Fruit fly (Drosophila melanogaster): ENCODE results near the gene nac.

The nac gene

dm6 chr3R:8313038-8313437 is 9.2 kb upstream of the nac start, which contains the start of gene CG7483 (continued):
- peak; percentile 56 for TF ChIP-seq sd (tag; optimal IDR thresholded peaks at IDR 0.05)
- no peak for TF ChIP-seq row (GFP tag; IDR thresholded peaks at IDR 0.05)
- peak; percentile 52; the same call in 1 of the 3 replicates for TF ChIP-seq CG34422 (GFP tag; IDR thresholded peaks at IDR 0.05)
- peak in 1 of 2 experiments; percentile 30 for TF ChIP-seq insv (GFP tag; optimal IDR thresholded peaks at IDR 0.05)
- no peak for TF ChIP-seq CG12391 (tag; optimal IDR thresholded peaks at IDR 0.05)
- TF ChIP-seq CG11504 (tag; optimal IDR thresholded peaks at IDR 0.05) = peak; percentile 86
- no peak; the same call in 1 of the 2 replicates for TF ChIP-seq Rfx (GFP tag; IDR thresholded peaks at IDR 0.05)
- TF ChIP-seq Jarid2 (GFP tag; optimal IDR thresholded peaks at IDR 0.05) = no peak
- no peak for TF ChIP-seq CG1832 (GFP tag; optimal IDR thresholded peaks at IDR 0.05)
- peak; percentile 78 for TF ChIP-seq knrl (GFP tag; IDR thresholded peaks at IDR 0.05; ENCODE audit: partially characterized antibody)
- TF ChIP-seq CG16779 (GFP tag; IDR thresholded peaks at IDR 0.05) = no peak
- no peak for TF ChIP-seq CG12299 (tag; optimal IDR thresholded peaks at IDR 0.05)
- no peak for TF ChIP-seq H15 (GFP tag; IDR thresholded peaks at IDR 0.05)
- TF ChIP-seq inv (GFP tag; IDR thresholded peaks at IDR 0.05; ENCODE audit: partially characterized antibody) = peak; percentile 59
- TF ChIP-seq CG15011 (GFP tag; optimal IDR thresholded peaks at IDR 0.05) = no peak
- no peak for TF ChIP-seq repo (GFP tag; optimal IDR thresholded peaks at IDR 0.05)
- peak; percentile 64 for TF ChIP-seq Med (GFP tag)
- peak; percentile 34 for TF ChIP-seq Sin3A (optimal IDR thresholded peaks at IDR 0.05)
- no peak for TF ChIP-seq danr (GFP tag; IDR thresholded peaks at IDR 0.05)
- TF ChIP-seq CG31441 (GFP tag; IDR thresholded peaks at IDR 0.05) = 0 out of 2 replicates have a peak, but pooled peaks have one; percentile 18
- no peak for TF ChIP-seq CG11695 (GFP tag; IDR thresholded peaks at IDR 0.05)
- TF ChIP-seq CG17186 (GFP tag; optimal IDR thresholded peaks at IDR 0.05) = no peak
- peak; percentile 20 for TF ChIP-seq Ets97D (GFP tag; optimal IDR thresholded peaks at IDR 0.05)
- TF ChIP-seq CG2712 (tag; optimal IDR thresholded peaks at IDR 0.05) = peak; percentile 22
- TF ChIP-seq CG6813 (GFP tag; optimal IDR thresholded peaks at IDR 0.05) = no peak
- no peak for TF ChIP-seq ara (GFP tag; IDR thresholded peaks at IDR 0.05)
- TF ChIP-seq Meics (GFP tag; optimal IDR thresholded peaks at IDR 0.05) = no peak
- peak; percentile 60 for TF ChIP-seq sens (GFP tag)
- TF ChIP-seq stwl (tag; optimal IDR thresholded peaks at IDR 0.05) = peak; percentile 30
- no peak for TF ChIP-seq CG3847 (GFP tag; IDR thresholded peaks at IDR 0.05)
- TF ChIP-seq CG32532 (GFP tag; IDR thresholded peaks at IDR 0.05) = no peak
- TF ChIP-seq CG13894 (tag; optimal IDR thresholded peaks at IDR 0.05) = no peak
- peak; percentile 90 for TF ChIP-seq CG6791 (GFP tag; IDR thresholded peaks at IDR 0.05; ENCODE audit: partially characterized antibody)
- no peak for TF ChIP-seq Dek (tag; optimal IDR thresholded peaks at IDR 0.05)
- TF ChIP-seq CG7987 (GFP tag; optimal IDR thresholded peaks at IDR 0.05) = no peak
- peak; percentile 46 for TF ChIP-seq CG4617 (GFP tag; optimal IDR thresholded peaks at IDR 0.05; ENCODE audit: borderline replicate concordance)
- TF ChIP-seq pros (GFP tag; optimal IDR thresholded peaks at IDR 0.05) = no peak
- TF ChIP-seq CG30403 (GFP tag; optimal IDR thresholded peaks at IDR 0.05) = no peak
- no peak for TF ChIP-seq CG12071 (GFP tag; optimal IDR thresholded peaks at IDR 0.05)
- TF ChIP-seq CG1647 (GFP tag; optimal IDR thresholded peaks at IDR 0.05) = no peak
- TF ChIP-seq CG13287 (GFP tag; IDR thresholded peaks at IDR 0.05; ENCODE audit: partially characterized antibody) = peak; percentile 95
- peak; percentile 3 for TF ChIP-seq CG7271 (tag; optimal IDR thresholded peaks at IDR 0.05)
- TF ChIP-seq kay (GFP tag; optimal IDR thresholded peaks at IDR 0.05) = no peak
- peak; percentile 19 for TF ChIP-seq sug (tag; optimal IDR thresholded peaks at IDR 0.05)
- TF ChIP-seq Side (GFP tag; optimal IDR thresholded peaks at IDR 0.05) = no peak
- TF ChIP-seq Sry-δ (GFP tag; optimal IDR thresholded peaks at IDR 0.05) = peak; percentile 87
- no peak for TF ChIP-seq odd (GFP tag; optimal IDR thresholded peaks at IDR 0.05)
- peak; percentile 96 for TF ChIP-seq Dp (GFP tag; optimal IDR thresholded peaks at IDR 0.05)
- TF ChIP-seq wek (GFP tag; optimal IDR thresholded peaks at IDR 0.05) = no peak
- TF ChIP-seq zen (tag; optimal IDR thresholded peaks at IDR 0.05) = no peak
- TF ChIP-seq CG34376 (GFP tag; optimal IDR thresholded peaks at IDR 0.05) = no peak

Data from whole organism, embryonic.